Worm (Caenorhabditis elegans) whole organism, early embryonic: ENCODE data around the gene panl-3.

Source experiments
- B0310.2 ChIP-seq: sonication (generic microtip); optimal IDR thresholded peaks from 2 replicates; lab custom pipeline; 2016; ENCODE audit warnings: mild to moderate bottlenecking, missing genetic modification characterization, missing compliant biosample characterization
- F13C5.2 ChIP-seq: sonication (generic microtip); optimal IDR thresholded peaks from 2 replicates; lab custom pipeline; 2017; ENCODE audit warnings: mild to moderate bottlenecking, missing genetic modification characterization, inconsistent platforms, missing compliant biosample characterization
- aly-1 ChIP-seq: sonication (generic microtip); optimal IDR thresholded peaks from 2 replicates; lab custom pipeline; 2016; ENCODE audit warnings: missing genetic modification characterization, missing compliant biosample characterization
- ama-1 ChIP-seq: fragments of 150-350 bp; optimal IDR thresholded peaks from 2 replicates; lab custom pipeline; 2014
- ceh-13 ChIP-seq: fragments of 200-800 bp; sonication (Bioruptor generic); optimal IDR thresholded peaks from 2 replicates; lab custom pipeline; 2018; ENCODE audit warnings: mild to moderate bottlenecking, missing genetic modification characterization, missing compliant biosample characterization
- ceh-36 ChIP-seq: sonication (generic microtip); optimal IDR thresholded peaks from 2 replicates; lab custom pipeline; 2016; ENCODE audit warnings: missing genetic modification characterization, inconsistent platforms, missing compliant biosample characterization
- ets-7 ChIP-seq: sonication (generic microtip); optimal IDR thresholded peaks from 2 replicates; lab custom pipeline; 2016; ENCODE audit warnings: missing genotype, missing genetic modification characterization, missing compliant biosample characterization
- flt-1 ChIP-seq: fragments of 200-800 bp; sonication (Bioruptor generic); IDR thresholded peaks from 2 replicates; pipeline ENCODE4 v1.3.6; 2022; ENCODE audit warnings: missing genetic modification characterization, missing compliant biosample characterization
- hmbx-1 ChIP-seq: sonication (generic microtip); optimal IDR thresholded peaks from 2 replicates; lab custom pipeline; 2016; ENCODE audit warnings: mild to moderate bottlenecking, missing genetic modification characterization, missing compliant biosample characterization
- hmg-4 ChIP-seq: fragments of 200-800 bp; sonication (Bioruptor generic); optimal IDR thresholded peaks from 2 replicates; lab custom pipeline; 2018; ENCODE audit warnings: mild to moderate bottlenecking, missing genetic modification characterization, missing compliant biosample characterization
- hnd-1 ChIP-seq: sonication (generic microtip); optimal IDR thresholded peaks from 2 replicates; lab custom pipeline; 2016; ENCODE audit warnings: missing genetic modification characterization, missing compliant biosample characterization
- pes-1 ChIP-seq: fragments of 200-800 bp; sonication (Bioruptor generic); IDR thresholded peaks from 2 replicates; pipeline ENCODE4 v1.3.6; 2022; ENCODE audit warnings: missing genetic modification reagents, missing genetic modification characterization, missing compliant biosample characterization
- scrt-1 ChIP-seq: fragments of 200-800 bp; sonication (Bioruptor generic); IDR thresholded peaks from 2 replicates; pipeline ENCODE4 v1.3.6; 2022; ENCODE audit warnings: missing genetic modification characterization, missing compliant biosample characterization
- sea-1 ChIP-seq: fragments of 200-800 bp; sonication (Bioruptor generic); conservative IDR thresholded peaks from 2 replicates; pipeline ENCODE4 v1.3.6; 2022; ENCODE audit warnings: missing genetic modification characterization, missing compliant biosample characterization
- tbx-11 ChIP-seq: fragments of 200-800 bp; sonication (Bioruptor generic); IDR thresholded peaks from 2 replicates; pipeline ENCODE4 v1.3.6; 2022; ENCODE audit warnings: missing genetic modification characterization, missing compliant biosample characterization
- tbx-37 ChIP-seq: fragments of 200-800 bp; sonication (Bioruptor generic); conservative IDR thresholded peaks from 2 replicates; pipeline ENCODE4 v1.3.6; 2022; ENCODE audit warnings: missing genetic modification reagents, missing genetic modification characterization, missing compliant biosample characterization
- tra-4 ChIP-seq: sonication (generic microtip); optimal IDR thresholded peaks from 2 replicates; lab custom pipeline; 2017; ENCODE audit warnings: missing genetic modification characterization, missing compliant biosample characterization

The panl-3 gene

DNA sequence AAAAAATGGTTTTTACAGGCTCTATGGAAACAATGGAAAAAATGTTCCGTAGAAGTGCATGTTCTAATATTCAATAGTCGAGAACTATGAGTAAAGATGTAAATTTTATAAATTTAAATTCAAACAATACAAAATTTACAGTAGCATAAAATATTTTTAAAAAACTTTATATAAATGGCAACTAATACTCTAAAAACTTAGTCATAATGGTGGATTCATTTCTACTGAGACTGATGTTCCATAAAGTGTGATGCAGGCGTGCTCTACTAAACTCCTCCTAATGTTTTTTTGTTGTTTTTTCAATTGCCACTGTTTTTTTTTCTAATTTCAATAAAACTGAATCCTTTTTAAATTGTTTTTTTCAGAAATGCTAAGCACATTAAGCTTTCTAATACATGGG lies 10.7 kb upstream of the panl-3 start, which contains the start of gene gtap-2:
Gene gtap-2 (plus strand): TSS at position 366 of the 400 bp plus-strand sequence.
- TF ChIP-seq ama-1 (lab: Kevin White, UChicago), result no peak
- 0 out of 2 replicates have a peak, but pooled peaks have one; percentile 37 for TF ChIP-seq tbx-37

DNA sequence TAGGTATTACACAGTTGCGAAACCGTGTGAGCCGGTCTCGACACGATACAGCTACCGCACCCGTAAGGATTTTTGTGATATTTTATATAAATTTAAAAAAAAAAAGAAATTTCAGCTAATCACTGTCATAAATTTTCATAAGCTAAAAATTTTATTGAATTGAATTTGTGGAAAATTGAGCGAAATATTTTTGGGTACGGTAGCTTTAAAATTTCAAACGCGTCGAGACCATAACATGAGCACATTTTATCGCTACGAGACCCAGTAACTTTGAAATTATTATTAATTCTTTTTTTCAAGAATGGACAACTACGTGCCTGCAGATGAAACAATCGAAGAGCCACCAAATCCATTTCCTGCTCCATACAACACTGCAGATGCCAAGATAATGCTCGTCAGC lies 5.7 kb upstream of the panl-3 start, which contains the start of gene ZK632.14:
Gene ZK632.14 (plus strand): TSS at position 301 of the 400 bp plus-strand sequence.
- TF ChIP-seq ama-1 (lab: Kevin White, UChicago) (no peak), sea-1 (no peak), hnd-1 (tag; lab: Kevin White, UChicago) (no peak), tbx-11 (no peak), scrt-1 (GFP tag; lab: Robert Waterston, UW) (no peak), tra-4 (tag; lab: Kevin White, UChicago) (no peak), F13C5.2 (tag; lab: Kevin White, UChicago) (no peak), ets-7 (tag; lab: Kevin White, UChicago) (no peak)

DNA sequence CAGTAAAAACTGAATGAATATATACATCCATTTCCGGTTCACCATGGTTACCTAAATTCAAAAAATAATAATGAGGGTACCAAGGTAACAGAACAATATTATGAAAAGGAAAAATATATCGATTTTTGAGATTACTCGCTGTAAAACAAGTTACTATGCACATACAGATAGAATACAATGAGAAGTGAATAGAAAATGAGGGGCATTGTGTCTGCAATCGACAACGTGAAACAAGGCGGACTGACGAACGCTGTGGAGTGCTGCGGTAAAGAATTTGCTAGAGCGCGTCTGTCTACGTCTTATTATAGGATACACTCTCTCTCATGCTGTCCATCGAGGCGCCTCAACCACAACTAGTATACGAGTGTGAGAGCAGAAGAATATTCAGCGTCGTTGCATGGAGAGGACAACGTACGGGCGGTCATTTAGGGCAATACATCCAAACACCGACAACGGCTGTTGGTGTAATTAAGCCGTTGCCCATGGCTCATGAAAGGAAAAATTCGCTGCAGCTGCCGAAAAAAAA lies 1.7 kb upstream of the panl-3 start, which contains the start of gene cnx-1:
Gene cnx-1 (minus strand): TSS at position 51 of the 526 bp plus-strand sequence.
- TF ChIP-seq aly-1, result peak; percentile 19
- no peak for TF ChIP-seq hnd-1 (tag; lab: Kevin White, UChicago)
- TF ChIP-seq B0310.2, result no peak
- TF ChIP-seq hmg-4 (GFP tag; lab: Kevin White, UChicago), result peak; percentile 73

DNA sequence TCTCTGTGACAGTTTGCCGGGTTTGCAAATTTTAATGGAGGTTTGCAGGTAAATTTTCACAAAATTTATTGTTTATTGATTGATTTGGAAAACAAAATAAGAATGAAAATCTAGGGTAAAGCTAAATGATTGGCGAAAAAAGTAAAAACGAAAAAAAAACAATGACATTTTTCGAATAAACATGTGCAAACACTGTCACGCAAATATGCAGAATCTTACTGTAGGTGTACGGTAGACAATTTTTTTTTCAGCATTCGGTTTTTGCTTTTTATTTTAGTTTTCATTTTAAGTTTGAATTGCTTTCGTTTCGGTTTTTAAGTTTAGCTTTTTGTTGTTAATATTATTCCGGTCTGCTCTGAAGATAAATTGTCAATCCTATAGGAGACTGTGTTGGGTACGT lies 962 bp upstream of the panl-3 start:
- TF ChIP-seq hmbx-1 (tag; lab: Kevin White, UChicago) (no peak), tra-4 (tag; lab: Kevin White, UChicago) (no peak)

DNA sequence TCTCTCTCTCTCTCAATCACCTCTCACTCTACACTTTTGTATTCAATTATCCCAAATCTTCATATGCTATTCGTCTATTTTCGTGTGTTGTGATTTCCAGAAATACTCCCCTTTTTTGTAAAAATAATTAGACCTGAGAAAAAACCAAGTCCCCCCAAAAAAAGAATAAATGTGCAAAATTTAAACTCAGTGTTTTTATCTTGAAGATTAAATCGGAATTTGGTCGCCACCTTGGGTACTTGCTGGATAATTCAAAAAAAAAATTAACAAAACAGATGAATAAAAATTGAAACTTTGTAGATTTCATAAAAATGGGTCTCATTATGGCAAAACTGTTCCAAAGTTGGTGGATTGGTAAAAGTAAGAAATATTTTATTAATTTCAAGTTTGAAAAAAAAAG lies 4.1 kb downstream of the panl-3 start, which contains the start of gene arl-5:
Gene arl-5 (plus strand): TSS at position 301 of the 400 bp plus-strand sequence.
- TF ChIP-seq F13C5.2 (tag; lab: Kevin White, UChicago), result no peak

DNA sequence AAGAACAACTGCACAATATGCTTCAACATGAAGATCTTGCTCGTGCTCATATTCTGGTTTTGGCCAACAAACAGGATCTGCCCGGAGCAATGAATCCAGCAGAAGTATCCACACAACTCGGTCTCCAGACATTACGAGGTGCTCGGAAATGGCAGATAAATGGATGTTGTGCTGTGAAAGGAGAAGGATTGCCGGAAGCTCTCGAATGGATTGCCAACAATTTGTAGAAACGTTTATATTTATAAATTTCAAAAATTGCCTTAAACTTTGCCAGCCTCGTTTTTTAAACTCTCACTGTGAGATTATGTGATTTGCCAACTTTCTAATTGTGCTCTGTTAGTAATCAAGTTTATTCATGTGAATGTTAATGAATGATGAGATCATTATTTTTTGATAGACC lies 4.9 kb downstream of the panl-3 start:
- TF ChIP-seq tra-4 (tag; lab: Kevin White, UChicago), result no peak
- no peak for TF ChIP-seq ets-7 (tag; lab: Kevin White, UChicago)
- TF ChIP-seq ceh-36 (tag; lab: Kevin White, UChicago), result no peak
- TF ChIP-seq hnd-1 (tag; lab: Kevin White, UChicago), result no peak
- TF ChIP-seq flt-1 (GFP tag; lab: Robert Waterston, UW), result no peak
- no peak for TF ChIP-seq hmg-4 (GFP tag; lab: Kevin White, UChicago)
- no peak for TF ChIP-seq pes-1
- TF ChIP-seq aly-1, result no peak
- no peak for TF ChIP-seq sea-1
- no peak for TF ChIP-seq B0310.2
- TF ChIP-seq F13C5.2 (tag; lab: Kevin White, UChicago), result no peak
- no peak for TF ChIP-seq tbx-37
- TF ChIP-seq ama-1 (lab: Kevin White, UChicago), result no peak
- TF ChIP-seq tbx-11, result no peak
- TF ChIP-seq ceh-13, result no peak
- TF ChIP-seq scrt-1 (GFP tag; lab: Robert Waterston, UW), result no peak
- TF ChIP-seq hmbx-1 (tag; lab: Kevin White, UChicago), result no peak

DNA sequence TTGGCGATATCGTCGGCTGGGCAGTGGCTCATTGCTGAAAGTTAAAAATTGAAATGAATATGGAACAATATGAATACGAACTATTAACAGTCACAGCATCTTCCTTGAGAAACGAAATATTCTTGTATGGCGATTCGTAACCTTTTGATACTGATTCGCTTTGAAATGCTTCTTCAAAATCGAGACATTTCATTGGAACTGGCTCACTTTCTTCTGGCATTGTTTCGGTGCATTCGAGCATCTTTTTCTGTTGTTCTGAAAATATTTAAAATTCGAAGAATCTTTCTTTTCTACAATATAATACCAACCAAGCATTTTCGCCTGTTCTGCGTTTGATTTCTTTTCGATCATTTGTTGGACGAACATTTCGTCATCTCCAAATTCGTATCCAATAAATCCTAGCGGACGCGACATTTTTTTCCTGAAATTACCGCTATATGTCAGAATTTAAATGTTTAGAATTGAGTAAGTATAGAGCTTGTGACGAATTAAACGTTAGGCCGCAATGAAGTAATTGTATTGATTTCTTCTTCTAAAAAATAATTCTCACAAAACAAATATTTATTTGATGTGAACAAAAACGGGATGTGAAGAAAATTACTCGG lies 5.6 kb downstream of the panl-3 start, which contains the start of gene lin-52:
Gene lin-52 (minus strand): TSS at position 421 of the 605 bp plus-strand sequence.
- no peak for TF ChIP-seq F13C5.2 (tag; lab: Kevin White, UChicago)
- TF ChIP-seq B0310.2, result no peak
- no peak for TF ChIP-seq aly-1
- no peak for TF ChIP-seq ceh-36 (tag; lab: Kevin White, UChicago)
- TF ChIP-seq scrt-1 (GFP tag; lab: Robert Waterston, UW), result no peak
- TF ChIP-seq sea-1, result no peak
- peak; percentile 64 for TF ChIP-seq ama-1 (lab: Kevin White, UChicago)
- no peak for TF ChIP-seq pes-1

DNA sequence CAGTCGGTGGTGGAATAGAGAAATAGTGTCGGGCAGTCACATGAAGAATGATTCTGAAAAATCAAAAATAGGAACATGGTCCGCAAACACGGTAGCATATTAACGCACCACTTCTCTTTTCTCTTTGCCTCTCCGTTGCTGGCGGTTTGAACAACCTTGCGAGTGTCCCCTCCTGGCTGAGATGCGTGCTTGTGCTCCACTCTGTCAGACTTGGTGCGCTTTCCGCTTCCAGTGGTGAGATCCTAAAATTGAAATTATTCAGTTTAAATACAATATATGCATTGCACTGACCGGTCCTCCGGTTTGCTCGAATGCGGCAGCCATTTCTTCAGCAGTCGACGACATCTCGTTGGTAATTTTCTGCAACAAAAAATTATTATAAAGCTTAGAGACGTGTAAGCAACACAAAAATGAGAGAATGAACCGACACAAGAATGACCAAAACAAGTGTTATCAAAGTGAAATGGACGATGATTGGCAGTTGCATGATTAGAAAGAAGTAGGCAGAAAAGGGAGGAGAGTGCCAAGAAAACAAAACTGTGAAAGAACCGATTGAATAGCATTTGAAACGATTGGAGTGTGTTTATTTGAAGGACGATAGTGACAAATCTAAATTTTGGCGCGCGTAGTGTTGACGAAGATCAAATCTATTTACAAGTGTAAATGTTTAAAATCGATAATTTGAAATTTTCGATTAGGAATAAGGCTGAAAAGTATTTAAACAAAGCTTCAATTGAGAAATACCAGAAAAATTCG lies 6.4 kb downstream of the panl-3 start, which contains the start of gene ZK632.9:
Gene ZK632.9 (minus strand): TSS at position 360 of the 756 bp plus-strand sequence.
- TF ChIP-seq F13C5.2 (tag; lab: Kevin White, UChicago) (no peak), hmbx-1 (tag; lab: Kevin White, UChicago) (no peak), aly-1 (no peak), tbx-11 (no peak), scrt-1 (GFP tag; lab: Robert Waterston, UW) (no peak), tbx-37 (no peak), tra-4 (tag; lab: Kevin White, UChicago) (no peak), ets-7 (tag; lab: Kevin White, UChicago) (no peak), hnd-1 (tag; lab: Kevin White, UChicago) (no peak), ceh-13 (no peak), flt-1 (GFP tag; lab: Robert Waterston, UW) (no peak), B0310.2 (no peak), sea-1 (no peak), hmg-4 (GFP tag; lab: Kevin White, UChicago) (no peak), ceh-36 (tag; lab: Kevin White, UChicago) (no peak), ama-1 (lab: Kevin White, UChicago) (no peak), pes-1 (no peak)
